Worm (Caenorhabditis elegans) whole organism, L1 larva: ENCODE data around the gene gsp-2.

Experiments used
- ama-1 ChIP-seq: fragments of 150-350 bp; optimal IDR thresholded peaks from 2 replicates; lab custom pipeline; 2014
- fos-1 ChIP-seq: fragments of 150-350 bp; optimal IDR thresholded peaks from 2 replicates; lab custom pipeline; 2014; ENCODE audit warnings: missing biosample characterization, missing genetic modification characterization
- grh-1 ChIP-seq: fragments of 200-800 bp; sonication (Bioruptor generic); IDR thresholded peaks from 2 replicates; pipeline ENCODE4 v1.3.6; 2022; ENCODE audit warnings: missing genetic modification reagents, missing genetic modification characterization, missing compliant biosample characterization
- snpc-4 ChIP-seq: fragments of 150-350 bp; optimal IDR thresholded peaks from 2 replicates; lab custom pipeline; 2014; ENCODE audit warnings: missing biosample characterization, missing genetic modification characterization
- zag-1 ChIP-seq: fragments of 150-350 bp; optimal IDR thresholded peaks from 2 replicates; lab custom pipeline; 2014; ENCODE audit warnings: missing biosample characterization, missing genetic modification characterization
- ztf-11 ChIP-seq, 2 experiments: sonication (generic microtip); optimal IDR thresholded peaks; 2 replicates each; lab custom pipeline; 2016 to 2017; ENCODE audit warnings: missing genetic modification characterization in 2 of 2, missing biosample characterization in 1 of 2, missing compliant biosample characterization in 1 of 2

ce11 chrIII:7296092-7296668 lies 40.2 kb upstream of the gsp-2 start:
- TF ChIP-seq grh-1 (GFP tag; lab: Robert Waterston, UW) (no peak), fos-1 (tag; lab: Kevin White, UChicago) (no peak), snpc-4 (tag; lab: Kevin White, UChicago) (no peak), ama-1 (lab: Kevin White, UChicago) (no peak), zag-1 (tag; lab: Kevin White, UChicago) (no peak), ztf-11 (tag; optimal IDR thresholded peaks at IDR 0.05; lab: Kevin White, UChicago) (no peak)
